Fruit fly (Drosophila melanogaster) whole organism, embryonic: Measurements from ENCODE around the gene CG6067.

Experiments used
- Adf1 ChIP-seq: fragments of 200-800 bp; sonication (Bioruptor generic); IDR thresholded peaks from 2 replicates; pipeline ENCODE4 v1.3.6; 2022; ENCODE audit warnings: missing biosample characterization, missing genetic modification characterization
- Atf-2 ChIP-seq: fragments of 200-800 bp; sonication (Bioruptor generic); optimal IDR thresholded peaks from 2 replicates; lab custom pipeline; 2016; ENCODE audit warnings: missing biosample characterization, missing genetic modification characterization
- Atf6 ChIP-seq: fragments of 200-800 bp; sonication (Bioruptor generic); IDR thresholded peaks from 2 replicates; pipeline ENCODE4 v1.3.6; 2022; ENCODE audit warnings: missing biosample characterization, missing genetic modification characterization
- CG1024 ChIP-seq: fragments of 200-800 bp; sonication (Bioruptor generic); IDR thresholded peaks from 2 replicates; pipeline ENCODE4 v1.3.6; 2022; ENCODE audit warnings: missing biosample characterization, missing genetic modification characterization
- CG10431 ChIP-seq: fragments of 200-800 bp; sonication (Bioruptor generic); optimal IDR thresholded peaks from 3 replicates; lab custom pipeline; 2018; ENCODE audit warnings: missing biosample characterization, mild to moderate bottlenecking, missing genetic modification characterization
- CG12299 ChIP-seq: fragments of 200-800 bp; sonication (Bioruptor generic); optimal IDR thresholded peaks from 2 replicates; lab custom pipeline; 2018; ENCODE audit warnings: missing biosample characterization, mild to moderate bottlenecking, missing genetic modification characterization
- CG14860 ChIP-seq: fragments of 200-800 bp; sonication (Bioruptor generic); IDR thresholded peaks from 3 replicates; pipeline ENCODE4 v1.3.6; 2022; ENCODE audit warnings: missing biosample characterization, missing genetic modification characterization; ENCODE audit not compliant: partially characterized antibody
- CG15073 ChIP-seq: fragments of 200-800 bp; sonication (Bioruptor generic); optimal IDR thresholded peaks from 2 replicates; lab custom pipeline; 2016; ENCODE audit warnings: missing biosample characterization, missing genetic modification characterization
- CG16779 ChIP-seq: fragments of 200-800 bp; sonication (Bioruptor generic); IDR thresholded peaks from 2 replicates; pipeline ENCODE4 v1.3.6; 2022; ENCODE audit warnings: missing biosample characterization, missing genetic modification characterization
- CG17612 ChIP-seq: fragments of 200-800 bp; sonication (Bioruptor generic); IDR thresholded peaks from 2 replicates; pipeline ENCODE4 v1.3.6; 2022; ENCODE audit warnings: missing biosample characterization, missing genetic modification characterization
- CG1832 ChIP-seq: fragments of 200-800 bp; sonication (Bioruptor generic); optimal IDR thresholded peaks from 2 replicates; lab custom pipeline; 2017; ENCODE audit warnings: missing biosample characterization, mild to moderate bottlenecking, missing genetic modification characterization, inconsistent platforms
- CG18599 ChIP-seq: fragments of 200-800 bp; sonication (Bioruptor generic); optimal IDR thresholded peaks from 3 replicates; lab custom pipeline; 2017; ENCODE audit warnings: missing biosample characterization, missing genetic modification characterization, mild to moderate bottlenecking, moderate library complexity, missing genetic modification reagents
- CG18764 ChIP-seq: fragments of 200-800 bp; sonication (Bioruptor generic); optimal IDR thresholded peaks from 3 replicates; lab custom pipeline; 2016; ENCODE audit warnings: missing biosample characterization, missing genetic modification characterization
- CG2116 ChIP-seq: fragments of 200-800 bp; sonication (Bioruptor generic); optimal IDR thresholded peaks from 3 replicates; lab custom pipeline; 2018; ENCODE audit warnings: missing biosample characterization, mild to moderate bottlenecking, missing genetic modification characterization
- CG30431 ChIP-seq: fragments of 200-800 bp; sonication (Bioruptor generic); optimal IDR thresholded peaks from 2 replicates; lab custom pipeline; 2017; ENCODE audit warnings: missing biosample characterization, missing genetic modification characterization
- CG33213 ChIP-seq: fragments of 200-800 bp; sonication (Bioruptor generic); optimal IDR thresholded peaks from 3 replicates; lab custom pipeline; 2016; ENCODE audit warnings: missing biosample characterization, missing genetic modification characterization
- CG3407 ChIP-seq: fragments of 200-800 bp; sonication (Bioruptor generic); optimal IDR thresholded peaks from 2 replicates; lab custom pipeline; 2018; ENCODE audit warnings: missing biosample characterization, mild to moderate bottlenecking, missing genetic modification characterization
- CG3726 ChIP-seq: fragments of 200-800 bp; sonication (Bioruptor generic); IDR thresholded peaks from 3 replicates; pipeline ENCODE4, ENCODE4 v1.3.6; 2022; ENCODE audit warnings: missing biosample characterization, missing genetic modification characterization
- CG4820 ChIP-seq: fragments of 200-800 bp; sonication (Bioruptor generic); optimal IDR thresholded peaks from 3 replicates; lab custom pipeline; 2016; ENCODE audit warnings: missing biosample characterization, missing genetic modification characterization
- CG6689 ChIP-seq: fragments of 200-800 bp; sonication (Bioruptor generic); IDR thresholded peaks from 2 replicates; pipeline ENCODE4 v1.3.6; 2022; ENCODE audit warnings: missing biosample characterization, missing genetic modification characterization
- CG7928 ChIP-seq: fragments of 200-800 bp; sonication (Bioruptor generic); optimal IDR thresholded peaks from 2 replicates; lab custom pipeline; 2017; ENCODE audit warnings: missing biosample characterization, mild to moderate bottlenecking, missing genetic modification characterization
- CG8944 ChIP-seq: fragments of 200-800 bp; sonication (Bioruptor generic); optimal IDR thresholded peaks from 3 replicates; lab custom pipeline; 2016; ENCODE audit warnings: missing biosample characterization, missing genetic modification characterization
- CG9215 ChIP-seq: fragments of 200-800 bp; sonication (Bioruptor generic); IDR thresholded peaks from 2 replicates; pipeline ENCODE4 v1.3.6; 2022; ENCODE audit warnings: missing biosample characterization, missing genetic modification characterization
- CG9876 ChIP-seq: fragments of 200-800 bp; sonication (Bioruptor generic); optimal IDR thresholded peaks from 2 replicates; lab custom pipeline; 2016; ENCODE audit warnings: missing biosample characterization, missing genetic modification characterization
- D ChIP-seq, 2 experiments: fragments of 200-800 bp in 1 of 2; fragments of >200 bp in 1 of 2; sonication (Bioruptor generic) in 1 of 2; optimal IDR thresholded peaks; 2 replicates in 1 of 2; 3 replicates in 1 of 2; lab custom pipeline; 2017; ENCODE audit warnings: mild to moderate bottlenecking in 1 of 2, missing biosample characterization in 1 of 2, missing genetic modification characterization in 1 of 2, missing genetic modification reagents in 1 of 2
- Dek ChIP-seq: fragments of 200-800 bp; sonication (Bioruptor generic); optimal IDR thresholded peaks from 3 replicates; lab custom pipeline; 2019; ENCODE audit warnings: missing biosample characterization, mild to moderate bottlenecking, missing genetic modification characterization, moderate library complexity
- Hr3 ChIP-seq: fragments of 200-800 bp; sonication (Bioruptor generic); optimal IDR thresholded peaks from 3 replicates; lab custom pipeline; 2016; ENCODE audit warnings: missing biosample characterization, missing genetic modification characterization
- Lim3 ChIP-seq: fragments of 200-800 bp; sonication (Bioruptor generic); IDR thresholded peaks from 2 replicates; pipeline ENCODE4 v1.3.6; 2022; ENCODE audit warnings: missing biosample characterization, missing genetic modification characterization
- Mes4 ChIP-seq: fragments of 200-800 bp; sonication (Bioruptor generic); optimal IDR thresholded peaks from 2 replicates; lab custom pipeline; 2016; ENCODE audit warnings: missing biosample characterization, missing genetic modification characterization
- NK7.1 ChIP-seq: fragments of 200-800 bp; sonication (Bioruptor generic); optimal IDR thresholded peaks from 3 replicates; lab custom pipeline; 2016; ENCODE audit warnings: missing biosample characterization, missing genetic modification characterization
- Opbp ChIP-seq: fragments of 200-800 bp; sonication (Bioruptor generic); IDR thresholded peaks from 3 replicates; pipeline ENCODE4 v1.3.6; 2022; ENCODE audit warnings: missing biosample characterization, missing genetic modification characterization; ENCODE audit not compliant: partially characterized antibody
- Rfx ChIP-seq: fragments of 200-800 bp; sonication (Bioruptor generic); IDR thresholded peaks from 2 replicates; pipeline ENCODE4 v1.3.6; 2022; ENCODE audit warnings: missing biosample characterization, missing genetic modification characterization
- Spps ChIP-seq: fragments of 200-800 bp; sonication (Bioruptor generic); optimal IDR thresholded peaks from 2 replicates; lab custom pipeline; 2018; ENCODE audit warnings: missing biosample characterization, mild to moderate bottlenecking, missing genetic modification characterization
- TFAM ChIP-seq: fragments of 200-800 bp; sonication (Bioruptor generic); optimal IDR thresholded peaks from 2 replicates; lab custom pipeline; 2017; ENCODE audit warnings: missing biosample characterization, missing genetic modification characterization, inconsistent platforms
- Taf1 ChIP-seq: fragments of 200-800 bp; sonication (Bioruptor generic); IDR thresholded peaks from 2 replicates; pipeline ENCODE4 v1.3.6; 2022; ENCODE audit warnings: missing biosample characterization, missing genetic modification characterization
- Tbp ChIP-seq: fragments of >200 bp; optimal IDR thresholded peaks from 2 replicates; lab custom pipeline; 2018; ENCODE audit warnings: missing biosample characterization, missing genetic modification characterization
- bigmax ChIP-seq: fragments of 200-800 bp; sonication (Bioruptor generic); optimal IDR thresholded peaks from 2 replicates; lab custom pipeline; 2018; ENCODE audit warnings: missing biosample characterization, mild to moderate bottlenecking, missing genetic modification characterization
- cad ChIP-seq: fragments of >200 bp; optimal IDR thresholded peaks from 2 replicates; lab custom pipeline; 2017; ENCODE audit warnings: missing biosample characterization, missing genetic modification characterization
- crol ChIP-seq: fragments of 200-800 bp; sonication (Bioruptor generic); IDR thresholded peaks from 2 replicates; pipeline ENCODE4 v1.3.6; 2022; ENCODE audit warnings: missing biosample characterization, missing genetic modification characterization
- disco-r ChIP-seq: fragments of 200-800 bp; sonication (Bioruptor generic); optimal IDR thresholded peaks from 2 replicates; lab custom pipeline; 2016; ENCODE audit warnings: missing biosample characterization, missing genetic modification characterization
- dysf ChIP-seq: fragments of 200-800 bp; sonication (Bioruptor generic); IDR thresholded peaks from 3 replicates; pipeline ENCODE4 v1.3.6; 2022; ENCODE audit warnings: missing biosample characterization, missing genetic modification characterization
- grn ChIP-seq: fragments of 200-800 bp; sonication (Bioruptor generic); optimal IDR thresholded peaks from 3 replicates; lab custom pipeline; 2017; ENCODE audit warnings: missing biosample characterization, missing genetic modification characterization
- h ChIP-seq: fragments of >200 bp; optimal IDR thresholded peaks from 2 replicates; lab custom pipeline; 2017
- jigr1 ChIP-seq: fragments of 200-800 bp; sonication (Bioruptor generic); IDR thresholded peaks from 3 replicates; pipeline ENCODE4 v1.3.6; 2022; ENCODE audit warnings: missing biosample characterization, missing genetic modification characterization
- jing ChIP-seq: fragments of 200-800 bp; sonication (Bioruptor generic); optimal IDR thresholded peaks from 2 replicates; lab custom pipeline; 2018; ENCODE audit warnings: missing biosample characterization, mild to moderate bottlenecking, missing genetic modification characterization
- lmd ChIP-seq: fragments of 200-800 bp; sonication (Bioruptor generic); IDR thresholded peaks from 2 replicates; pipeline ENCODE4 v1.3.6; 2022; ENCODE audit warnings: missing biosample characterization, missing genetic modification characterization
- nmo ChIP-seq: fragments of 200-800 bp; sonication (Bioruptor generic); optimal IDR thresholded peaks from 2 replicates; lab custom pipeline; 2018; ENCODE audit warnings: missing biosample characterization, mild to moderate bottlenecking, missing genetic modification characterization, moderate library complexity
- pita ChIP-seq: fragments of 200-800 bp; sonication (Bioruptor generic); optimal IDR thresholded peaks from 2 replicates; lab custom pipeline; 2017; ENCODE audit warnings: missing biosample characterization, mild to moderate bottlenecking, missing genetic modification characterization
- repo ChIP-seq: fragments of 200-800 bp; sonication (Bioruptor generic); optimal IDR thresholded peaks from 2 replicates; lab custom pipeline; 2016; ENCODE audit warnings: missing biosample characterization, missing genetic modification characterization
- shn ChIP-seq: fragments of 200-800 bp; sonication (Bioruptor generic); optimal IDR thresholded peaks from 3 replicates; lab custom pipeline; 2016; ENCODE audit warnings: missing biosample characterization, missing genetic modification characterization
- ssp ChIP-seq: fragments of 200-800 bp; sonication (Bioruptor generic); IDR thresholded peaks from 2 replicates; pipeline ENCODE4 v1.3.6; 2022; ENCODE audit warnings: missing biosample characterization, missing genetic modification characterization
- tgo ChIP-seq: fragments of 200-800 bp; sonication (Bioruptor generic); IDR thresholded peaks from 3 replicates; pipeline ENCODE4 v1.3.6; 2022; ENCODE audit warnings: missing biosample characterization, missing genetic modification characterization
- ttk ChIP-seq: fragments of 200-800 bp; sonication (Bioruptor generic); IDR thresholded peaks from 2 replicates; pipeline ENCODE4 v2.1.2; 2022; ENCODE audit warnings: missing biosample characterization, missing genetic modification characterization

CG6067 gene

DNA sequence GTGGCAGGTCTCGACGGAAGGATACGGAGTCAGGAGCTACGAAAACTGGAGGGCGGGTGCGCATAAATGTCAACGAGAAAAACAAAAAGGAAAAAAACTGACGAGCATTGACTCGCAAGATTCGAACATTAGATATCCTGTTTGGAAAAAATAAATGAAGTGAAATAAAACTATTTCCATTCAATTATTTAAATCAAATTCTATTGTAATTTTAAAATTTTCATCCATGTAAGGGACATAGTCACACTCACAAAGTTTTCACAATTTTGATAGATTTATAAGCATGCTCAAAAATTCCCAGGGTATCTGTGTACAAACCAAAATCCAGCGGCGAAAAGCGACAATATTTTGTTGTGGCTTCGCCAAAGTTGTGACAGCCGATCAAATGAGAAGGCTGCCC lies 40.5 kb downstream of the CG6067 start (continued):
- TF ChIP-seq jigr1 (GFP tag; lab: Robert Waterston, UW) = no peak
- no peak for TF ChIP-seq Spps (tag; lab: Kevin White, UChicago)
- 0 out of 3 replicates have a peak, but pooled peaks have one; percentile 23 for TF ChIP-seq dysf
- no peak for TF ChIP-seq CG14860 (GFP tag; lab: Robert Waterston, UW)
- no peak for TF ChIP-seq Lim3
- TF ChIP-seq Tbp (GFP tag; lab: Kevin White, UChicago) = no peak
- no peak for TF ChIP-seq Atf6
- no peak for TF ChIP-seq h (lab: Kevin White, UChicago)
- no peak for TF ChIP-seq disco-r
- no peak for TF ChIP-seq CG17612
- TF ChIP-seq CG18599 (GFP tag; lab: Kevin White, UChicago) = no peak
- no peak for TF ChIP-seq bigmax (GFP tag; lab: Kevin White, UChicago)
- TF ChIP-seq Hr3 (GFP tag; lab: Kevin White, UChicago) = peak; percentile 28
- TF ChIP-seq CG12299 (tag; lab: Kevin White, UChicago) = no peak
- TF ChIP-seq shn (GFP tag; lab: Kevin White, UChicago) = no peak
- no peak for TF ChIP-seq CG3726 (GFP tag; lab: Robert Waterston, UW)
- TF ChIP-seq Adf1 = no peak
- TF ChIP-seq Dek (tag; lab: Kevin White, UChicago) = no peak
- peak; percentile 38 for TF ChIP-seq nmo (GFP tag; lab: Kevin White, UChicago)
- no peak for TF ChIP-seq grn (GFP tag; lab: Kevin White, UChicago)
- TF ChIP-seq crol (GFP tag; lab: Robert Waterston, UW) = no peak
- TF ChIP-seq CG1024 (GFP tag; lab: Robert Waterston, UW) = no peak
- no peak for TF ChIP-seq TFAM (GFP tag; lab: Kevin White, UChicago)
- no peak for TF ChIP-seq CG7928
- TF ChIP-seq Rfx (GFP tag; lab: Robert Waterston, UW) = 0 out of 2 replicates have a peak, but pooled peaks have one; percentile 13
- TF ChIP-seq CG33213 = no peak
- 0 out of 2 replicates have a peak, but pooled peaks have one; percentile 17 for TF ChIP-seq CG6689
- no peak for TF ChIP-seq ttk (GFP tag; lab: Robert Waterston, UW)
- no peak for TF ChIP-seq CG10431 (GFP tag; lab: Kevin White, UChicago)
- no peak for TF ChIP-seq CG18764 (GFP tag; lab: Kevin White, UChicago)
- TF ChIP-seq D (optimal IDR thresholded peaks at IDR 0.05; lab: Kevin White, UChicago) = no peak
- TF ChIP-seq D (GFP tag; optimal IDR thresholded peaks at IDR 0.05; lab: Kevin White, UChicago) = peak; percentile 9
- TF ChIP-seq cad (GFP tag; lab: Kevin White, UChicago) = no peak
- no peak for TF ChIP-seq tgo
- TF ChIP-seq Mes4 (GFP tag; lab: Kevin White, UChicago) = no peak
- no peak for TF ChIP-seq pita
- no peak for TF ChIP-seq Taf1
- TF ChIP-seq CG9215 (GFP tag; lab: Robert Waterston, UW) = no peak
- no peak for TF ChIP-seq Opbp
- no peak for TF ChIP-seq CG8944 (GFP tag; lab: Kevin White, UChicago)
- no peak for TF ChIP-seq CG1832 (GFP tag; lab: Kevin White, UChicago)
- no peak for TF ChIP-seq jing (GFP tag; lab: Kevin White, UChicago)
- no peak for TF ChIP-seq CG9876
- TF ChIP-seq repo (GFP tag; lab: Kevin White, UChicago) = no peak
- no peak for TF ChIP-seq CG30431 (GFP tag; lab: Kevin White, UChicago)
- no peak for TF ChIP-seq CG15073 (GFP tag; lab: Kevin White, UChicago)
- no peak for TF ChIP-seq CG4820 (GFP tag; lab: Kevin White, UChicago)
- TF ChIP-seq Atf-2 (GFP tag; lab: Kevin White, UChicago) = no peak
- no peak for TF ChIP-seq ssp (GFP tag; lab: Robert Waterston, UW)
- TF ChIP-seq CG2116 (GFP tag; lab: Kevin White, UChicago) = no peak
- TF ChIP-seq lmd (GFP tag; lab: Robert Waterston, UW) = no peak
- TF ChIP-seq CG3407 (GFP tag; lab: Kevin White, UChicago) = no peak
- TF ChIP-seq CG16779 (GFP tag; lab: Robert Waterston, UW) = no peak
- no peak for TF ChIP-seq NK7.1 (GFP tag; lab: Kevin White, UChicago)
